Worm (Caenorhabditis elegans): Measurements from ENCODE around the gene K01A11.1.
"Not testable (repeated sequence)": the region's sequence is repeated elsewhere in the genome, so short reads cannot be mapped to it uniquely, and the experiment has no call there.

The K01A11.1 gene

ce11 chrIII:3456226-3456625, 24.9 kb upstream of the K01A11.1 start:
- TF ChIP-seq mls-2 (tag; optimal IDR thresholded peaks at IDR 0.05) (no peak), ztf-11 (tag; optimal IDR thresholded peaks at IDR 0.05) (peak; percentile 55), nhr-237 (tag; optimal IDR thresholded peaks at IDR 0.05) (peak; percentile 97), lin-32 (GFP tag; optimal IDR thresholded peaks at IDR 0.05) (no peak), ceh-43 (GFP tag; optimal IDR thresholded peaks at IDR 0.05) (no peak), nhr-76 (tag; optimal IDR thresholded peaks at IDR 0.05) (no peak), unc-62 (GFP tag; optimal IDR thresholded peaks at IDR 0.05) (no peak), unc-39 (tag; optimal IDR thresholded peaks at IDR 0.05) (no peak), zip-8 (tag; optimal IDR thresholded peaks at IDR 0.05) (no peak), flh-1 (GFP tag; optimal IDR thresholded peaks at IDR 0.05) (no peak), nhr-2 (tag; optimal IDR thresholded peaks at IDR 0.05) (peak; percentile 42), snpc-4 (tag; optimal IDR thresholded peaks at IDR 0.05) (no peak), lin-13 (tag; optimal IDR thresholded peaks at IDR 0.05) (peak; percentile 92), nhr-28 (tag; optimal IDR thresholded peaks at IDR 0.05) (no peak), M03D4.4 (tag; optimal IDR thresholded peaks at IDR 0.05) (no peak), mep-1 (tag; optimal IDR thresholded peaks at IDR 0.05) (peak; percentile 98), lsy-2 (tag; optimal IDR thresholded peaks at IDR 0.05) (peak; percentile 98), blmp-1 (tag; optimal IDR thresholded peaks at IDR 0.05) (no peak), nhr-12 (tag; optimal IDR thresholded peaks at IDR 0.05) (no peak), elt-1 (tag; optimal IDR thresholded peaks at IDR 0.05; ENCODE audit: borderline replicate concordance, insufficient read depth) (no peak), drap-1 (GFP tag; optimal IDR thresholded peaks at IDR 0.05) (peak; percentile 57), cnd-1 (tag; optimal IDR thresholded peaks at IDR 0.05) (peak; percentile 6), unc-120 (tag; optimal IDR thresholded peaks at IDR 0.05; ENCODE audit: poor library complexity, severe bottlenecking) (peak; percentile 30), pha-4 (tag; optimal IDR thresholded peaks at IDR 0.05) (peak; percentile 65), sem-2 (GFP tag; optimal IDR thresholded peaks at IDR 0.05) (no peak), ceh-39 (tag; optimal IDR thresholded peaks at IDR 0.05) (peak; percentile 90), tbx-8 (GFP tag; optimal IDR thresholded peaks at IDR 0.05) (peak; percentile 68), mab-5 (tag; optimal IDR thresholded peaks at IDR 0.05) (no peak), elt-3 (tag; optimal IDR thresholded peaks at IDR 0.05) (peak; percentile 57), ceh-83 (GFP tag; optimal IDR thresholded peaks at IDR 0.05) (no peak), hlh-1 (tag; optimal IDR thresholded peaks at IDR 0.05) (peak; percentile 37), ces-1 (GFP tag; optimal IDR thresholded peaks at IDR 0.05) (peak; percentile 88), sptf-1 (tag; optimal IDR thresholded peaks at IDR 0.05) (peak; percentile 75), bed-3 (GFP tag; optimal IDR thresholded peaks at IDR 0.05) (no peak), ham-2 (GFP tag; optimal IDR thresholded peaks at IDR 0.05) (no peak)

- not testable (repeated sequence) for TF ChIP-seq ham-2 (GFP tag; optimal IDR thresholded peaks at IDR 0.05); mls-2 (tag; optimal IDR thresholded peaks at IDR 0.05); sptf-1 (tag; optimal IDR thresholded peaks at IDR 0.05)
Measured at ce11 chrIII:3454045-3454444, 22.8 kb upstream of the K01A11.1 start, which contains the start of gene C34C12.1. Gene C34C12.1, plus strand, starts transcription at chrIII:3454345.

ce11 chrIII:3453486-3453885, 22.2 kb upstream of the K01A11.1 start, which contains the start of gene C34C12.2:
Gene C34C12.2, plus strand, starts transcription at chrIII:3453786.
- TF ChIP-seq lin-32 (GFP tag; optimal IDR thresholded peaks at IDR 0.05); nhr-28 (tag; optimal IDR thresholded peaks at IDR 0.05); snpc-4 (tag; optimal IDR thresholded peaks at IDR 0.05): not testable (repeated sequence)

ce11 chrIII:3452563-3453210, 21.4 kb upstream of the K01A11.1 start, which contains the start of the genes K01A11.3 and C34C12.12:
Gene K01A11.3, minus strand, starts transcription at chrIII:3452613.
Gene C34C12.12, plus strand, starts transcription at chrIII:3453194.
- no peak for TF ChIP-seq sptf-1 (tag; optimal IDR thresholded peaks at IDR 0.05)
